Fruit fly (Drosophila melanogaster): Measurements from ENCODE around the gene CAH6.

The CAH6 gene

DNA sequence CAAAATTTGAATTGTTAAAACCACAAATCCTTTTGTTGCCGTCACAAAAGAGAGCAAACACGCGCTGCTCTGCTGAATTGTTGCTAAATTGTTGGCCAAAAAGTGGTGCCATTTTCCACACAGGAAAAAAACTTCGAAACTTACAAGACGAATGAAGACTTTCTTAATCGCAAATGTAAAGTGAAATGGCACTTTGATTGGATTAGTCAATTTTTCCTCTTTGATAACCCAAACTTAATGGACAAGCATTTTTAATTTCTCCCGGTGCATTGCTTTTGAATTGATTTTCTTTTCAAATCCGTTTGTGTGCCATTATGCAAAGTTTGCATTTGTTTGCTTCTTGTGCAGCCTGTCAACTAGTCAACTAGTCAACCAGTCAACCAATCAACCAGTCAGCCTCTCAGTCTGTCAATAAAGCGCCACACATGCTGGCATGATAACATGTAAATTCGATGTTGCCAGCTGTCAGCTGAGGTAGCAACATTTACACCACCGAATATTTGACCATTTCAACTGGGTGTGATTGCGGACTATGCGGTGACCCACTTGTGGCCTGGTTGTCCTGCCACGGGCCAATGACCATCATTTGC, 14.2 kb upstream of the CAH6 start (continued):
- TF ChIP-seq CG4318 (GFP tag; optimal IDR thresholded peaks at IDR 0.05), result peak; percentile 44
- no peak for TF ChIP-seq Ets96B (tag; optimal IDR thresholded peaks at IDR 0.05)
- peak; percentile 83 for TF ChIP-seq eg (GFP tag; IDR thresholded peaks at IDR 0.05)
- peak; percentile 63 for TF ChIP-seq CG6163 (GFP tag; IDR thresholded peaks at IDR 0.05)
- TF ChIP-seq CG16779 (tag; optimal IDR thresholded peaks at IDR 0.05), result no peak
- no peak for TF ChIP-seq Eip93F (GFP tag; optimal IDR thresholded peaks at IDR 0.05)
- 0 out of 2 replicates have a peak, but pooled peaks have one; percentile 6 for TF ChIP-seq CG11294 (GFP tag; IDR thresholded peaks at IDR 0.05)
- TF ChIP-seq CG6276 (GFP tag; optimal IDR thresholded peaks at IDR 0.05), result peak; percentile 37

DNA sequence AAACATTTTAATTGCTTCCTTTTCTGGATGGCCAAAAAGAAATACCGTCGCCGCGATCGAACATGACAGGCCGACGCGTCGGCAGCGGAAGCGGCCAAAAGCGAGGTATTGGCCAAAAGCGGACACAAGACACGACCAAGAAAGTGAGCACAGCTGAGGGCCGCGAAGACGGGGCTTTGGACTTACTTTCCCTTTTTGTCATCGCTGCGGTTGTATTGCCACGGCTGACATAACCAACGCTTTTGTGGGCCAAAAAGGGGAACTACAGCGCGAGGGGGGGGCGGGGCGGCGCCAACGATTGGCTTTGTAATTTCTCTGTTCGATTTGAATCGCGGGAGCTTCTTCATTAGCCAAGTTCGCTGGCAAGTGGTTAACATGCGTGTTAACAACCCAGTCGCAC, 11.6 kb upstream of the CAH6 start:
- TF ChIP-seq CG6854 (GFP tag; optimal IDR thresholded peaks at IDR 0.05), result peak; percentile 4
- no peak for TF ChIP-seq CG10669 (GFP tag; optimal IDR thresholded peaks at IDR 0.05)
- no peak for TF ChIP-seq CG1621 (tag; optimal IDR thresholded peaks at IDR 0.05)
- no peak for TF ChIP-seq Ets21C (GFP tag; optimal IDR thresholded peaks at IDR 0.05)
- TF ChIP-seq cyc (GFP tag; optimal IDR thresholded peaks at IDR 0.05), result no peak
- TF ChIP-seq ss (GFP tag; optimal IDR thresholded peaks at IDR 0.05), result no peak
- TF ChIP-seq Lpt (GFP tag; optimal IDR thresholded peaks at IDR 0.05), result no peak
- TF ChIP-seq CG16779 (tag; optimal IDR thresholded peaks at IDR 0.05), result no peak
- no peak for TF ChIP-seq CG6808 (GFP tag; optimal IDR thresholded peaks at IDR 0.05)
- TF ChIP-seq Sox15 (GFP tag; optimal IDR thresholded peaks at IDR 0.05), result no peak
- no peak for TF ChIP-seq CG9139 (GFP tag; optimal IDR thresholded peaks at IDR 0.05)
- TF ChIP-seq Blimp-1 (GFP tag; optimal IDR thresholded peaks at IDR 0.05), result peak; percentile 77
- no peak for TF ChIP-seq CG34406 (GFP tag; optimal IDR thresholded peaks at IDR 0.05)

- peak; percentile 16 for TF ChIP-seq CG10631 (GFP tag; optimal IDR thresholded peaks at IDR 0.05)
- peak; percentile 50; the same call in 2 of the 3 replicates for TF ChIP-seq CG8119 (GFP tag; IDR thresholded peaks at IDR 0.05)
- TF ChIP-seq CG11294 (GFP tag; IDR thresholded peaks at IDR 0.05), result no peak
- peak; percentile 82 for TF ChIP-seq topi (GFP tag; optimal IDR thresholded peaks at IDR 0.05)
- peak; percentile 68 for TF ChIP-seq acj6 (GFP tag; optimal IDR thresholded peaks at IDR 0.05)
- no peak for TF ChIP-seq Gug (GFP tag; IDR thresholded peaks at IDR 0.05)
- TF ChIP-seq dac (GFP tag; optimal IDR thresholded peaks at IDR 0.05), result peak; percentile 12
- peak; percentile 77 for TF ChIP-seq CG31627 (GFP tag; optimal IDR thresholded peaks at IDR 0.05)
- TF ChIP-seq fkh (GFP tag; optimal IDR thresholded peaks at IDR 0.05), result no peak
- peak; percentile 93 for TF ChIP-seq Eip78C (GFP tag)
- TF ChIP-seq CG9139 (GFP tag; optimal IDR thresholded peaks at IDR 0.05), result no peak
- TF ChIP-seq Sox15 (GFP tag; optimal IDR thresholded peaks at IDR 0.05), result peak; percentile 43
- TF ChIP-seq Eip75B (GFP tag; optimal IDR thresholded peaks at IDR 0.05), result peak; percentile 38
- TF ChIP-seq CG8632 (GFP tag; optimal IDR thresholded peaks at IDR 0.05), result peak; percentile 73
- TF ChIP-seq CG3919 (GFP tag; optimal IDR thresholded peaks at IDR 0.05), result peak; percentile 76
- peak; percentile 81 for TF ChIP-seq CG6276 (GFP tag; optimal IDR thresholded peaks at IDR 0.05)
- TF ChIP-seq CG4318 (GFP tag; optimal IDR thresholded peaks at IDR 0.05), result no peak
- no peak for TF ChIP-seq CG10669 (GFP tag; optimal IDR thresholded peaks at IDR 0.05)
- peak; percentile 73 for TF ChIP-seq Ets21C (GFP tag; optimal IDR thresholded peaks at IDR 0.05)
- TF ChIP-seq CG8319 (GFP tag; optimal IDR thresholded peaks at IDR 0.05), result peak; percentile 61
- no peak for TF ChIP-seq CG3032 (tag; optimal IDR thresholded peaks at IDR 0.05)
- TF ChIP-seq Eip93F (GFP tag; optimal IDR thresholded peaks at IDR 0.05), result peak; percentile 56
- peak; percentile 82 for TF ChIP-seq CG6792 (GFP tag; optimal IDR thresholded peaks at IDR 0.05)
- peak; percentile 65 for TF ChIP-seq CG11902 (GFP tag; optimal IDR thresholded peaks at IDR 0.05)
- TF ChIP-seq CG6854 (GFP tag; optimal IDR thresholded peaks at IDR 0.05), result peak; percentile 31
- TF ChIP-seq Hr4 (GFP tag; optimal IDR thresholded peaks at IDR 0.05), result peak; percentile 32
- peak; percentile 77 for TF ChIP-seq CG34406 (GFP tag; optimal IDR thresholded peaks at IDR 0.05)
- no peak for TF ChIP-seq Blimp-1 (GFP tag; optimal IDR thresholded peaks at IDR 0.05)
- TF ChIP-seq Hr39 (GFP tag; optimal IDR thresholded peaks at IDR 0.05), result peak; percentile 77
- peak; percentile 51 for TF ChIP-seq Sox14 (GFP tag; optimal IDR thresholded peaks at IDR 0.05)
- peak; percentile 72 for TF ChIP-seq lz (GFP tag; optimal IDR thresholded peaks at IDR 0.05)
- peak; percentile 69 for TF ChIP-seq pdm3 (GFP tag; optimal IDR thresholded peaks at IDR 0.05)
- TF ChIP-seq CG1621 (tag; optimal IDR thresholded peaks at IDR 0.05), result no peak
- TF ChIP-seq CG7368 (GFP tag; optimal IDR thresholded peaks at IDR 0.05), result peak; percentile 68
- peak; percentile 73 for TF ChIP-seq achi (GFP tag; optimal IDR thresholded peaks at IDR 0.05)
- no peak for TF ChIP-seq Hr38 (GFP tag; optimal IDR thresholded peaks at IDR 0.05)
- no peak for TF ChIP-seq ss (GFP tag; optimal IDR thresholded peaks at IDR 0.05)
- TF ChIP-seq CG6163 (GFP tag; IDR thresholded peaks at IDR 0.05), result peak; percentile 74
These were observed 10.0 kb upstream of the CAH6 start for dm6 chr3R:31247281-31247995.
